Worm (Caenorhabditis elegans) whole organism, L4 larva: ENCODE measurements around the gene gmeb-1.

Experiments
- F37D6.2 ChIP-seq: sonication (generic microtip); optimal IDR thresholded peaks from 2 replicates; lab custom pipeline; 2016; ENCODE audit warnings: mild to moderate bottlenecking, missing genetic modification characterization, missing compliant biosample characterization
- R02D3.7 ChIP-seq: fragments of 150-350 bp; sonication (generic microtip); optimal IDR thresholded peaks from 3 replicates; lab custom pipeline; 2014; ENCODE audit warnings: missing biosample characterization, missing genetic modification characterization
- Y105C5A.15 ChIP-seq: fragments of 200-800 bp; sonication (Bioruptor generic); IDR thresholded peaks from 2 replicates; pipeline ENCODE4 v1.3.6; 2022; ENCODE audit warnings: missing genetic modification characterization, missing compliant biosample characterization
- ZK546.5 ChIP-seq, 2 experiments: sonication (generic microtip); optimal IDR thresholded peaks; 2 replicates each; lab custom pipeline; 2017; ENCODE audit warnings: missing biosample characterization in 2 of 2, missing genetic modification characterization in 2 of 2
- aly-2 ChIP-seq: sonication (generic microtip); optimal IDR thresholded peaks from 2 replicates; lab custom pipeline; 2018; ENCODE audit warnings: missing biosample characterization, missing genetic modification characterization
- arid-1 ChIP-seq: fragments of 200-800 bp; sonication (Bioruptor generic); conservative IDR thresholded peaks from 2 replicates; pipeline ENCODE4 v1.3.6; 2022; ENCODE audit warnings: missing genetic modification reagents, missing genetic modification characterization, missing compliant biosample characterization
- daf-16 ChIP-seq, 3 experiments: sonication (generic microtip); optimal IDR thresholded peaks; 2 replicates each; lab custom pipeline; 2016 to 2017; ENCODE audit warnings: missing genetic modification characterization in 3 of 3, missing genetic modification reagents in 3 of 3, mild to moderate bottlenecking in 2 of 3, missing compliant biosample characterization in 2 of 3, missing biosample characterization in 1 of 3, moderate library complexity in 1 of 3
- daf-19 ChIP-seq: fragments of 200-800 bp; sonication (Bioruptor generic); conservative IDR thresholded peaks from 2 replicates; pipeline ENCODE4 v1.3.6; 2022; ENCODE audit warnings: missing genetic modification characterization, missing compliant biosample characterization
- dmd-6 ChIP-seq: fragments of 200-800 bp; sonication (Bioruptor generic); IDR thresholded peaks from 2 replicates; pipeline ENCODE4 v1.3.6; 2022; ENCODE audit warnings: missing genetic modification reagents, missing genetic modification characterization, missing compliant biosample characterization
- dmd-8 ChIP-seq: fragments of 200-800 bp; sonication (Bioruptor generic); IDR thresholded peaks from 2 replicates; pipeline ENCODE4 v1.3.6; 2022; ENCODE audit warnings: missing genetic modification characterization, missing compliant biosample characterization
- dve-1 ChIP-seq: sonication (generic microtip); optimal IDR thresholded peaks from 2 replicates; lab custom pipeline; 2017; ENCODE audit warnings: antibody characterized with exemption, mild to moderate bottlenecking, missing genetic modification characterization, missing compliant biosample characterization; ENCODE audit not compliant: insufficient read depth
- hif-1 ChIP-seq, 2 experiments: sonication (generic microtip); optimal IDR thresholded peaks; 2 replicates each; lab custom pipeline; 2016 to 2017; ENCODE audit warnings: missing compliant biosample characterization in 2 of 2, missing genetic modification characterization in 2 of 2, missing genetic modification reagents in 2 of 2, missing genotype in 2 of 2, mild to moderate bottlenecking in 1 of 2
- hlh-11 ChIP-seq: fragments of 200-800 bp; sonication (Bioruptor generic); optimal IDR thresholded peaks from 2 replicates; lab custom pipeline; 2018; ENCODE audit warnings: mild to moderate bottlenecking, missing genetic modification characterization, missing compliant biosample characterization
- hlh-30 ChIP-seq: sonication (generic microtip); optimal IDR thresholded peaks from 2 replicates; lab custom pipeline; 2017; ENCODE audit warnings: antibody characterized with exemption, mild to moderate bottlenecking, missing genetic modification characterization, missing compliant biosample characterization; ENCODE audit not compliant: insufficient read depth
- jun-1 ChIP-seq: fragments of 150-350 bp; optimal IDR thresholded peaks from 2 replicates; lab custom pipeline; 2014; ENCODE audit warnings: missing biosample characterization, missing genetic modification reagents, missing genetic modification characterization
- lim-7 ChIP-seq: fragments of 200-800 bp; sonication (Bioruptor generic); IDR thresholded peaks from 2 replicates; pipeline ENCODE4 v1.3.6; 2022; ENCODE audit warnings: missing genetic modification characterization, missing compliant biosample characterization
- lin-39 ChIP-seq: fragments of 150-350 bp; optimal IDR thresholded peaks from 2 replicates; lab custom pipeline; 2014; ENCODE audit warnings: missing biosample characterization, missing genetic modification reagents, missing genetic modification characterization
- lir-3 ChIP-seq: sonication (generic microtip); optimal IDR thresholded peaks from 2 replicates; lab custom pipeline; 2016; ENCODE audit warnings: mild to moderate bottlenecking, missing genetic modification characterization, missing compliant biosample characterization
- mes-2 ChIP-seq: sonication (generic microtip); optimal IDR thresholded peaks from 2 replicates; lab custom pipeline; 2016; ENCODE audit warnings: missing genotype, mild to moderate bottlenecking, missing genetic modification characterization, missing compliant biosample characterization; ENCODE audit not compliant: poor library complexity, severe bottlenecking
- mxl-3 ChIP-seq: fragments of 200-800 bp; sonication (Bioruptor generic); optimal IDR thresholded peaks from 2 replicates; lab custom pipeline; 2018; ENCODE audit warnings: mild to moderate bottlenecking, missing genetic modification characterization, missing compliant biosample characterization
- nhr-10 ChIP-seq: fragments of 150-350 bp; optimal IDR thresholded peaks from 2 replicates; lab custom pipeline; 2014; ENCODE audit warnings: missing biosample characterization, missing genetic modification characterization
- nhr-11 ChIP-seq: fragments of 150-350 bp; optimal IDR thresholded peaks from 2 replicates; lab custom pipeline; 2014; ENCODE audit warnings: missing biosample characterization, missing genetic modification characterization
- nhr-111 ChIP-seq: fragments of 200-800 bp; sonication (Bioruptor generic); optimal IDR thresholded peaks from 2 replicates; lab custom pipeline; 2018; ENCODE audit warnings: mild to moderate bottlenecking, missing genetic modification characterization, missing compliant biosample characterization
- nhr-25 ChIP-seq: sonication (generic microtip); optimal IDR thresholded peaks from 2 replicates; lab custom pipeline; 2017; ENCODE audit warnings: missing genetic modification characterization, mild to moderate bottlenecking, missing compliant biosample characterization, antibody characterized with exemption, moderate library complexity, borderline replicate concordance; ENCODE audit not compliant: insufficient read depth
- nhr-28 ChIP-seq: fragments of 150-350 bp; optimal IDR thresholded peaks from 2 replicates; lab custom pipeline; 2014; ENCODE audit warnings: missing biosample characterization, missing genetic modification characterization
- nhr-42 ChIP-seq: fragments of 200-800 bp; sonication (Bioruptor generic); IDR thresholded peaks from 2 replicates; pipeline ENCODE4 v1.3.6; 2022; ENCODE audit warnings: missing genetic modification characterization, missing compliant biosample characterization
- nhr-76 ChIP-seq: fragments of 150-350 bp; optimal IDR thresholded peaks from 2 replicates; lab custom pipeline; 2014; ENCODE audit warnings: missing biosample characterization, missing genetic modification characterization
- nhr-77 ChIP-seq: fragments of 150-350 bp; optimal IDR thresholded peaks from 2 replicates; lab custom pipeline; 2014; ENCODE audit warnings: missing biosample characterization, missing genetic modification characterization
- pqm-1 ChIP-seq: sonication (generic microtip); optimal IDR thresholded peaks from 2 replicates; lab custom pipeline; 2017; ENCODE audit warnings: missing biosample characterization, missing genetic modification characterization
- saeg-2 ChIP-seq: fragments of 200-800 bp; sonication (Bioruptor generic); IDR thresholded peaks from 2 replicates; pipeline ENCODE4 v1.3.6; 2022; ENCODE audit warnings: missing genetic modification reagents, missing genetic modification characterization, missing compliant biosample characterization
- sdz-12 ChIP-seq: fragments of 200-800 bp; sonication (Bioruptor generic); optimal IDR thresholded peaks from 2 replicates; lab custom pipeline; 2018; ENCODE audit warnings: mild to moderate bottlenecking, missing genetic modification characterization, missing compliant biosample characterization
- unc-62 ChIP-seq, 3 experiments: fragments of 150-350 bp in 1 of 3; sonication (generic microtip); optimal IDR thresholded peaks in 2 of 3; peaks in 1 of 3; 1 replicate in 1 of 3; 2 replicates in 2 of 3; lab custom pipeline; 2014 to 2017; ENCODE audit warnings: missing biosample characterization in 3 of 3, missing genetic modification characterization in 3 of 3, missing genetic modification reagents in 3 of 3, missing genotype in 1 of 3
- zag-1 ChIP-seq: fragments of 150-350 bp; optimal IDR thresholded peaks from 2 replicates; lab custom pipeline; 2014; ENCODE audit warnings: missing biosample characterization, missing genetic modification characterization
- zip-2 ChIP-seq: fragments of 150-350 bp; optimal IDR thresholded peaks from 2 replicates; lab custom pipeline; 2014; ENCODE audit warnings: missing biosample characterization, missing genetic modification characterization

gmeb-1 gene

DNA sequence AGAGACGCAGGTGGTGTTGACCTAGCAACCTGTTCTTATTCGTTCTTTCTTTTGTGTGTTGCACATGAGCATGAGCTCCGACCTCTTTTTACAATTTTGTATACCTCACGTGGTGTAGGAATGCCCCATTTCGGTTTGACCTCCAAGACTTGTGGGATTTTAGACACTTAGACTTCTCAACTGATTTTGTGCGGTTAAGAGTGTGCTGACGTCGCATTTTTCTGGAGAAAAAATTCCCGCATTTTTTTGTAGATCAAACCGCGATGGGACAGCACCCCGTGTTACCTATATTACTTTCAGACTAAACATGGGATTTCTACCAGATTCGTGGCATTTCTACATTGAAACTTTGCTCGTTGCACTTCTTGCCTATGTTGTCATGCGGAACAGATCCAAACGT is 32.0 kb downstream of the gmeb-1 start, which contains the start of gene sptl-1:
sptl-1 (plus strand) TSS at position 301 of the 400 bp plus-strand sequence.
- TF ChIP-seq mes-2 (tag; lab: Kevin White, UChicago) (peak; percentile 7), lir-3 (tag; lab: Kevin White, UChicago) (no peak)

- TF ChIP-seq hlh-30 (tag; lab: Kevin White, UChicago) (peak; percentile 33), nhr-11 (tag; lab: Kevin White, UChicago) (no peak)
These were observed 35.9 kb downstream of the gmeb-1 start, which contains the start of gene tre-5 for ce11 chrII:55204-55603. TSS of gene tre-5 (minus strand) at chrII:55304.

DNA sequence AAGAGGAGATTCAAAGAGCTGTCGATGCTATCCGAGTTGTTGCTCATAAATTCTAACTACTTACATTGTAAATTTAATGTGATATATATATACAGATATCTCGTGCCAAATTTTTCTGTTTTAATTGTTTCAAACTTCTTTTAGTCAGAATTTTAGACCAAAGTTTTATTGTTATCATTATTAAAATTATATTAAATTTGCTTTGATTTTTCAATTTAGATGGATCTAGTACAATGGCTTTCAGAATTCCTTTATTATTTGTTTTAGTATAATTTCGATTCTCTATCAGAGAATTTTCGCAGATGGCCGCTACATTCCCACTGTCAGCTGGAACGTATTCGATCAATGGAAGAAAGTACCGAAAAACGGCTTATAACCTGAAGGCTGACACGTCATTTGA is 38.0 kb downstream of the gmeb-1 start, which contains the start of gene ascc-1:
ascc-1 (plus strand) TSS at position 301 of the 400 bp plus-strand sequence.
- TF ChIP-seq nhr-25 (tag; lab: Kevin White, UChicago) (no peak), zip-2 (no peak), hlh-11 (tag; lab: Kevin White, UChicago) (no peak), sdz-12 (GFP tag; lab: Kevin White, UChicago) (no peak), ZK546.5 (tag; optimal IDR thresholded peaks at IDR 0.05; lab: Kevin White, UChicago) (no peak), zag-1 (tag; lab: Kevin White, UChicago) (no peak), lin-39 (tag; lab: Kevin White, UChicago) (no peak)

DNA sequence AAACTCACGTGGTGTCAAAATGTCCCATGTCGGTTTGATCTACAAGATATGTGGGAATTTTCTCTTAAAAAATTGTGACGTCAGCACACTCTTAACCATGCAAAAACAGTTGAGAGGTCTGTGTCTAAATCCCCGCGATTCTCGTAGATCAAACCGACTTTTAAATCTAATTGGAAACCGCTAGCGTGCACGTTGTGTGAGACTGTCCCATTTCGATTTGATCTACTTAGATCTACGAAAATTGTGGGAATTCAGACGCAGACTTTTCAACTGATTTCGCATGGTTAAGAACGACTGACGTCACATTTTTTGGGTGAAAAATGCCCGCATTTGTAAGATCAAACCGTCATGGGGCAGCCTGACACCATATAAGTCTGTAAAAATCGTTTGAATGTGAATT is 38.5 kb downstream of the gmeb-1 start:
- peak in 1 of 2 experiments; percentile 78 for TF ChIP-seq unc-62 (GFP tag; optimal IDR thresholded peaks at IDR 0.05 in 1 of 2; lab: Kevin White, UChicago)
- no peak for TF ChIP-seq unc-62 (tag; optimal IDR thresholded peaks at IDR 0.05; lab: Kevin White, UChicago)
- TF ChIP-seq dmd-8 (GFP tag; lab: Robert Waterston, UW): 0 out of 2 replicates have a peak, but pooled peaks have one; percentile 9
- no peak for TF ChIP-seq nhr-77 (tag; lab: Kevin White, UChicago)
- 0 out of 2 replicates have a peak, but pooled peaks have one; percentile 3 for TF ChIP-seq dmd-6 (GFP tag; lab: Robert Waterston, UW)

ce11 chrII:60049-60448 is 40.7 kb downstream of the gmeb-1 start:
- TF ChIP-seq hlh-11 (tag; lab: Kevin White, UChicago): peak; percentile 22
- TF ChIP-seq daf-19 (GFP tag; lab: Robert Waterston, UW): no peak
- TF ChIP-seq nhr-28: peak; percentile 26
- no peak for TF ChIP-seq hif-1 (tag; optimal IDR thresholded peaks at IDR 0.05; lab: Kevin White, UChicago)
- TF ChIP-seq Y105C5A.15: no peak
- TF ChIP-seq hlh-30 (tag; lab: Kevin White, UChicago): peak; percentile 47

DNA sequence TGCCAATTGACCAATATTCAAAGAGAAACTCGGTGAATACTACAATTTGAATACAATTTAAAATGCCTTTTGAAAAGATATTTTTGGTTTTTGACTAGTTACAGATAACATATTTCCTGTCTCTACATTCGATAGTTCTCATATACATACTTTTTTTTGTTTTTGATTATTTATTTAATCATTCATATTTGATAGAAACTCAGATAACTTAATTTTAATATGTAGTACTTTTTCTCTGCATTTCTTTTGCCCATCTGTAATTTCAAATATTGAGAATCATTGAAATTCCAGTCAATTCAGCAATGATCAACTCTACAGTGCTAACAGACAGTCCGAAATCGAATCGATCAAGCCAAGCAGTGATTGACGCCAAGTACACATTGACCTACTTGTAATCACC is 41.7 kb downstream of the gmeb-1 start, which contains the start of gene C23H3.2:
C23H3.2 (plus strand) TSS at position 301 of the 400 bp plus-strand sequence.
- TF ChIP-seq jun-1 (tag; lab: Kevin White, UChicago) (no peak), nhr-42 (no peak)

DNA sequence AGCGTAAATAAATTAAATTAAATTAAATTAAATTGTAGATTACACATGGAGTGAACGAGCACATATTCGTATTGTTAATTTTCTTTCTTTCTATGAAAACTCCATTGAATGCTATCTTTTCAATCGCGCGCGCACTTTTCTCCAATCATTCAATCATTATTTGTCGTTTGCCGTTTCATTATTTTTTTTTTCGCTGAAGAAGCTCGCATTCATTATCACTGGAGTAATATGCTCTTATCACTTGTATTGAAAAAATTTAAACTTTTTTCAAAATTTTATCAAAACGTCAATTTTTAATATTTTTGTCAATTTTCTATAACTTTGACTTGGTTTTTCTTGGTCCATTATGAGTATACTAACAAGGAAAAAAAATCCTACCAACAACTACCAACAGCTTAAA is 46.1 kb downstream of the gmeb-1 start:
- no peak for TF ChIP-seq nhr-76
- peak; percentile 32; the same call in 1 of the 2 replicates for TF ChIP-seq dmd-6 (GFP tag; lab: Robert Waterston, UW)
- peak; percentile 13 for TF ChIP-seq dve-1
- peak; percentile 31 for TF ChIP-seq pqm-1 (tag; lab: Kevin White, UChicago)
- no peak for TF ChIP-seq hlh-11 (tag; lab: Kevin White, UChicago)

DNA sequence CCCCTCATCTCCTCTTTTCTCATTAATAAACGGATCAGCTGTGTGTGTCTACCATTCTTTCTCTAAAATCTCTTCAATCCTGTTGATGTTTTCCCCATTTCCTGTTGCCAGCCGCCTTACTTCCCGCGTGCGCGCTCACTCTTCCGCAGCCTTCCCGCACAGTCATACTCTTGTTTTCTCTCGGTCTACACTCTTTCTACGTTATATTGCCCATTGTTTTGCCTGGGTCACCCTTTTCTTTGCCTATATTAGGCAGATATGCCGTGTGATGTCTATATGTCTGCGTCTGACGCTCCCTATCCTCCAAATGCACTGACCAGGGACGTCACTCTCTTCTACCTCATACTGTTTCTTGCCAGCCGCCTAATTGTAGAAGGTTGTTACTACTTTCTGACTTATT is 47.0 kb downstream of the gmeb-1 start:
- no peak for TF ChIP-seq saeg-2 (GFP tag; lab: Robert Waterston, UW)
- TF ChIP-seq R02D3.7 (tag; lab: Kevin White, UChicago): no peak
- no peak for TF ChIP-seq F37D6.2 (tag; lab: Kevin White, UChicago)
- TF ChIP-seq nhr-28: peak; percentile 51
- TF ChIP-seq mxl-3 (GFP tag; lab: Kevin White, UChicago): peak; percentile 82
- no peak for TF ChIP-seq lim-7 (GFP tag; lab: Robert Waterston, UW)
- TF ChIP-seq aly-2 (tag; lab: Kevin White, UChicago): no peak
- TF ChIP-seq arid-1 (GFP tag; lab: Robert Waterston, UW): 0 out of 2 replicates have a peak, but pooled peaks have one; percentile 21
- peak in 1 of 2 experiments; percentile 57 for TF ChIP-seq unc-62 (GFP tag; optimal IDR thresholded peaks at IDR 0.05 in 1 of 2; lab: Kevin White, UChicago)
- TF ChIP-seq unc-62 (tag; optimal IDR thresholded peaks at IDR 0.05; lab: Kevin White, UChicago): no peak
- no peak for TF ChIP-seq daf-16 (GFP tag; optimal IDR thresholded peaks at IDR 0.05; lab: Kevin White, UChicago)
- peak; percentile 19 for TF ChIP-seq daf-16 (tag; optimal IDR thresholded peaks at IDR 0.05; lab: Kevin White, UChicago)
- peak; percentile 48 for TF ChIP-seq nhr-25 (tag; lab: Kevin White, UChicago)
- no peak for TF ChIP-seq nhr-10 (tag; lab: Kevin White, UChicago)
- TF ChIP-seq dve-1: peak; percentile 43
- TF ChIP-seq lin-39 (tag; lab: Kevin White, UChicago): no peak
- TF ChIP-seq hlh-30 (tag; lab: Kevin White, UChicago): peak; percentile 86
- TF ChIP-seq nhr-111 (GFP tag; lab: Kevin White, UChicago): no peak
